Worm (Caenorhabditis elegans) whole organism, L4 larva: ENCODE data around the gene acr-2.

ENCODE experiments used
- Y5F2A.4 ChIP-seq: fragments of 200-800 bp; sonication (Bioruptor generic); optimal IDR thresholded peaks from 2 replicates; lab custom pipeline; 2018; ENCODE audit warnings: mild to moderate bottlenecking, missing genetic modification characterization, missing compliant biosample characterization
- ama-1 ChIP-seq: fragments of 150-350 bp; optimal IDR thresholded peaks from 2 replicates; lab custom pipeline; 2014; ENCODE audit warnings: inconsistent platforms, mixed read lengths
- ces-1 ChIP-seq: fragments of 150-350 bp; sonication (generic microtip); optimal IDR thresholded peaks from 4 replicates; lab custom pipeline; 2014; ENCODE audit warnings: missing biosample characterization, missing genetic modification reagents, missing genetic modification characterization
- fos-1 ChIP-seq: fragments of 150-350 bp; optimal IDR thresholded peaks from 2 replicates; lab custom pipeline; 2014; ENCODE audit warnings: missing biosample characterization, missing genetic modification characterization
- jun-1 ChIP-seq: fragments of 150-350 bp; optimal IDR thresholded peaks from 2 replicates; lab custom pipeline; 2014; ENCODE audit warnings: missing biosample characterization, missing genetic modification reagents, missing genetic modification characterization
- nhr-76 ChIP-seq: fragments of 150-350 bp; optimal IDR thresholded peaks from 2 replicates; lab custom pipeline; 2014; ENCODE audit warnings: missing biosample characterization, missing genetic modification characterization
- nhr-77 ChIP-seq: fragments of 150-350 bp; optimal IDR thresholded peaks from 2 replicates; lab custom pipeline; 2014; ENCODE audit warnings: missing biosample characterization, missing genetic modification characterization
- pha-4 ChIP-seq, 2 experiments: fragments of 150-350 bp in 1 of 2; fragments of 200-800 bp in 1 of 2; sonication (Bioruptor generic) in 1 of 2; IDR thresholded peaks in 1 of 2; optimal IDR thresholded peaks in 1 of 2; 2 replicates each; pipeline versions ENCODE4 v1.3.6 to Lab custom; 2014 to 2022; ENCODE audit warnings: missing genetic modification characterization in 2 of 2, missing genetic modification reagents in 2 of 2, missing biosample characterization in 1 of 2, missing compliant biosample characterization in 1 of 2
- pqm-1 ChIP-seq: sonication (generic microtip); optimal IDR thresholded peaks from 2 replicates; lab custom pipeline; 2017; ENCODE audit warnings: missing biosample characterization, missing genetic modification characterization
- snpc-1.2 ChIP-seq: fragments of 200-800 bp; sonication (Bioruptor generic); IDR thresholded peaks from 2 replicates; pipeline ENCODE4 v1.3.6; 2022; ENCODE audit warnings: missing genetic modification reagents, missing genetic modification characterization, missing compliant biosample characterization
- snpc-4 ChIP-seq: fragments of 150-350 bp; optimal IDR thresholded peaks from 2 replicates; lab custom pipeline; 2014; ENCODE audit warnings: missing biosample characterization, missing genetic modification characterization
- ztf-11 ChIP-seq: fragments of 150-350 bp; optimal IDR thresholded peaks from 2 replicates; lab custom pipeline; 2014; ENCODE audit warnings: missing biosample characterization, missing genetic modification characterization

DNA sequence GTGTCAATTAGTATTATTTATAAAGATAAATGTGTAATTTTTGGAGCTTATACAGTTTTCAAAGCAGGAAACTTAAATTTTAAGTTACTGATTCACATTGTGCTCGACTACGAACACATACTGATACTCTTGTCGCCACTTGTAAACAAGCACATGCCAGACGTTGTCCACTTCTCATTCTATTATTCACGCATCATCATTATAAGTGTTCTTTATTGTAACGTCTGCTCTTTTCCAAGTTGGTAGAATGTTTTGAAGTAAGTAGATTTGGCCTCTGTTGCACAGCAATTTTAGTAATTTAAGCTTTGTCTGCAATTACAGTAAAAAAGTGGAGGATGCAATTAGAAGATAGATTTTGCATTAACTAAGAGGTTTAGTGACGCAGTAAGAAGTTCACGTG is 9.5 kb upstream of the acr-2 start:
- TF ChIP-seq ces-1 (no peak), ztf-11 (tag; lab: Kevin White, UChicago) (no peak), fos-1 (no peak), pqm-1 (tag; lab: Kevin White, UChicago) (no peak), nhr-77 (no peak), snpc-1.2 (GFP tag; lab: Robert Waterston, UW) (no peak), nhr-76 (tag; lab: Kevin White, UChicago) (no peak), Y5F2A.4 (GFP tag; lab: Kevin White, UChicago) (no peak), jun-1 (tag; lab: Kevin White, UChicago) (no peak), pha-4 (GFP tag; IDR thresholded peaks at IDR 0.05; lab: Robert Waterston, UW) (no peak), pha-4 (tag; optimal IDR thresholded peaks at IDR 0.05; lab: Kevin White, UChicago) (no peak), ama-1 (lab: Kevin White, UChicago) (no peak), snpc-4 (tag; lab: Kevin White, UChicago) (no peak)
